Worm (Caenorhabditis elegans) whole organism, L3 larva: ENCODE measurements around the gene C17G1.2.

Experiments
- aly-2 ChIP-seq: fragments of 150-350 bp; optimal IDR thresholded peaks from 2 replicates; lab custom pipeline; 2014; ENCODE audit warnings: missing biosample characterization, missing genetic modification characterization
- ceh-16 ChIP-seq: sonication (generic microtip); optimal IDR thresholded peaks from 2 replicates; lab custom pipeline; 2017; ENCODE audit warnings: missing biosample characterization, missing genetic modification characterization
- egl-27 ChIP-seq: sonication (generic microtip); optimal IDR thresholded peaks from 4 replicates; lab custom pipeline; 2017; ENCODE audit warnings: missing biosample characterization, missing genetic modification reagents, missing genetic modification characterization
- eor-1 ChIP-seq, 2 experiments: fragments of 150-350 bp; optimal IDR thresholded peaks; 2 replicates each; lab custom pipeline; 2014 to 2018; ENCODE audit warnings: missing biosample characterization in 2 of 2, missing genetic modification characterization in 2 of 2
- fos-1 ChIP-seq: fragments of 150-350 bp; optimal IDR thresholded peaks from 2 replicates; lab custom pipeline; 2014; ENCODE audit warnings: missing biosample characterization, missing genetic modification characterization
- jun-1 ChIP-seq: fragments of 150-350 bp; optimal IDR thresholded peaks from 2 replicates; lab custom pipeline; 2014; ENCODE audit warnings: missing biosample characterization, missing genetic modification reagents, missing genetic modification characterization
- mdl-1 ChIP-seq: fragments of 150-350 bp; optimal IDR thresholded peaks from 2 replicates; lab custom pipeline; 2014; ENCODE audit warnings: missing biosample characterization, missing genetic modification characterization
- mml-1 ChIP-seq: fragments of 150-350 bp; sonication (generic microtip); optimal IDR thresholded peaks from 3 replicates; lab custom pipeline; 2014; ENCODE audit warnings: missing biosample characterization, missing genetic modification characterization
- nhr-25 ChIP-seq: sonication (generic microtip); optimal IDR thresholded peaks from 2 replicates; lab custom pipeline; 2017; ENCODE audit warnings: missing biosample characterization, missing genetic modification characterization
- unc-39 ChIP-seq: sonication (generic microtip); optimal IDR thresholded peaks from 4 replicates; lab custom pipeline; 2017; ENCODE audit warnings: missing biosample characterization, missing genetic modification characterization

DNA sequence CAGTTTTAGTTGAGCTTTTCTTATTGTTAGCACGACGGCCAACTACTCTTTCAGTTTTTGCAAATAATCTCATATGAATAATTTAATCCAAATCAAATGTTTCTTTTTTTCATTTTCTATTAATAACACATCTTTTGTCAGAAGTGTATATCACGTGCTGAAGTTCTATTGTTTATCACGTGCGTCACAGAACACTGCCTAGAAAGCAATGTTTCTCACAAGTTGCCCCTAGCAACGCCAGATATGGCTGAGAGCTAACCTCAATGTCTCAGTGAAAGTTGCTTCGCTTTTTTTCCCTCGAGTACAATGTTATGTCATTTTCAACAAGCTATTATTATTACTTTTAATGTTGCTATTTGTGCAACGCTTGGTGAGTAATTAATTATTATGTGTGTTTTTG lies 6.6 kb downstream of the C17G1.2 start:
- TF ChIP-seq eor-1 (tag; optimal IDR thresholded peaks at IDR 0.05; lab: Kevin White, UChicago) (no peak), unc-39 (tag; lab: Kevin White, UChicago) (no peak), mml-1 (no peak), fos-1 (tag; lab: Kevin White, UChicago) (no peak), aly-2 (tag; lab: Kevin White, UChicago) (no peak), mdl-1 (tag; lab: Kevin White, UChicago) (no peak), ceh-16 (no peak), egl-27 (tag; lab: Kevin White, UChicago) (no peak), jun-1 (tag; lab: Kevin White, UChicago) (no peak), nhr-25 (no peak)
